Worm (Caenorhabditis elegans) whole organism, late embryonic: Measurements from ENCODE around the gene grl-18.

Experiments used
- C08G9.2 ChIP-seq: sonication (generic microtip); optimal IDR thresholded peaks from 2 replicates; lab custom pipeline; 2016; ENCODE audit warnings: mild to moderate bottlenecking, missing genetic modification characterization, moderate library complexity, missing compliant biosample characterization
- C38D4.7 ChIP-seq: fragments of 200-800 bp; sonication (Bioruptor generic); optimal IDR thresholded peaks from 2 replicates; lab custom pipeline; 2018; ENCODE audit warnings: mild to moderate bottlenecking, missing genetic modification characterization, moderate library complexity, missing compliant biosample characterization
- K02D7.2 ChIP-seq: sonication (generic microtip); optimal IDR thresholded peaks from 2 replicates; lab custom pipeline; 2017; ENCODE audit warnings: mild to moderate bottlenecking, missing genetic modification characterization, missing compliant biosample characterization
- T23F11.4 ChIP-seq: fragments of 200-800 bp; sonication (Bioruptor generic); optimal IDR thresholded peaks from 2 replicates; lab custom pipeline; 2018; ENCODE audit warnings: mild to moderate bottlenecking, missing genetic modification characterization, missing compliant biosample characterization
- Y22D7AL.16 ChIP-seq: sonication (generic microtip); optimal IDR thresholded peaks from 2 replicates; lab custom pipeline; 2016; ENCODE audit warnings: missing genetic modification characterization, missing compliant biosample characterization
- ceh-2 ChIP-seq: sonication (generic microtip); optimal IDR thresholded peaks from 2 replicates; lab custom pipeline; 2016; ENCODE audit warnings: missing genotype, missing genetic modification characterization, missing compliant biosample characterization
- ceh-31 ChIP-seq: sonication (generic microtip); optimal IDR thresholded peaks from 2 replicates; lab custom pipeline; 2016; ENCODE audit warnings: missing genetic modification characterization, missing compliant biosample characterization
- ceh-48 ChIP-seq: sonication (generic microtip); optimal IDR thresholded peaks from 2 replicates; lab custom pipeline; 2016; ENCODE audit warnings: missing genetic modification characterization, inconsistent platforms, missing compliant biosample characterization
- ceh-6 ChIP-seq: fragments of 200-800 bp; sonication (Bioruptor generic); optimal IDR thresholded peaks from 2 replicates; lab custom pipeline; 2018; ENCODE audit warnings: mild to moderate bottlenecking, missing genetic modification characterization, missing compliant biosample characterization
- dmd-4 ChIP-seq: sonication (generic microtip); optimal IDR thresholded peaks from 2 replicates; lab custom pipeline; 2016; ENCODE audit warnings: borderline replicate concordance, missing genetic modification characterization, missing compliant biosample characterization
- elt-2 ChIP-seq: sonication (generic microtip); optimal IDR thresholded peaks from 2 replicates; lab custom pipeline; 2016; ENCODE audit warnings: missing genetic modification reagents, missing genetic modification characterization, missing compliant biosample characterization
- fax-1 ChIP-seq: sonication (generic microtip); optimal IDR thresholded peaks from 2 replicates; lab custom pipeline; 2016; ENCODE audit warnings: missing genotype, missing genetic modification characterization, missing compliant biosample characterization
- fkh-10 ChIP-seq: fragments of 150-350 bp; optimal IDR thresholded peaks from 2 replicates; lab custom pipeline; 2014; ENCODE audit warnings: missing biosample characterization, missing genetic modification reagents, missing genetic modification characterization
- gmeb-2 ChIP-seq: sonication (generic microtip); optimal IDR thresholded peaks from 2 replicates; lab custom pipeline; 2016; ENCODE audit warnings: missing genetic modification characterization, inconsistent platforms, missing compliant biosample characterization
- hlh-30 ChIP-seq: sonication (generic microtip); optimal IDR thresholded peaks from 2 replicates; lab custom pipeline; 2017; ENCODE audit warnings: antibody characterized with exemption, missing genetic modification characterization, missing compliant biosample characterization; ENCODE audit not compliant: insufficient read depth
- hlh-6 ChIP-seq: sonication (generic microtip); optimal IDR thresholded peaks from 2 replicates; lab custom pipeline; 2016; ENCODE audit warnings: missing genotype, missing genetic modification characterization, missing compliant biosample characterization
- hlh-8 ChIP-seq: sonication (generic microtip); optimal IDR thresholded peaks from 2 replicates; lab custom pipeline; 2016; ENCODE audit warnings: missing genotype, missing genetic modification characterization, missing compliant biosample characterization
- lim-6 ChIP-seq: sonication (generic microtip); optimal IDR thresholded peaks from 2 replicates; lab custom pipeline; 2016; ENCODE audit warnings: missing genetic modification characterization, missing compliant biosample characterization
- madf-2 ChIP-seq: sonication (generic microtip); optimal IDR thresholded peaks from 2 replicates; lab custom pipeline; 2017; ENCODE audit warnings: missing genetic modification characterization, missing compliant biosample characterization
- nfya-1 ChIP-seq: sonication (generic microtip); optimal IDR thresholded peaks from 2 replicates; lab custom pipeline; 2017; ENCODE audit warnings: missing genetic modification characterization, mild to moderate bottlenecking, missing compliant biosample characterization, antibody characterized with exemption, moderate library complexity
- nhr-11 ChIP-seq: fragments of 150-350 bp; optimal IDR thresholded peaks from 2 replicates; lab custom pipeline; 2014; ENCODE audit warnings: missing biosample characterization, missing genetic modification characterization
- pat-9 ChIP-seq: fragments of 200-800 bp; sonication (Bioruptor generic); optimal IDR thresholded peaks from 2 replicates; lab custom pipeline; 2018; ENCODE audit warnings: mild to moderate bottlenecking, missing genetic modification characterization, moderate library complexity, missing compliant biosample characterization
- pax-1 ChIP-seq: fragments of 150-350 bp; optimal IDR thresholded peaks from 2 replicates; lab custom pipeline; 2014; ENCODE audit warnings: missing biosample characterization, missing genetic modification characterization
- pha-4 ChIP-seq: fragments of 150-350 bp; optimal IDR thresholded peaks from 2 replicates; lab custom pipeline; 2018; ENCODE audit warnings: missing biosample characterization, missing genetic modification reagents, missing genetic modification characterization
- rnt-1 ChIP-seq: sonication (generic microtip); optimal IDR thresholded peaks from 2 replicates; lab custom pipeline; 2016; ENCODE audit warnings: missing genetic modification characterization, missing compliant biosample characterization
- sdc-2 ChIP-seq: sonication (generic microtip); optimal IDR thresholded peaks from 2 replicates; lab custom pipeline; 2016; ENCODE audit warnings: missing genotype, missing genetic modification characterization, missing compliant biosample characterization
- sox-2 ChIP-seq: fragments of 200-800 bp; sonication (Bioruptor generic); IDR thresholded peaks from 2 replicates; pipeline ENCODE4 v1.3.6; 2022; ENCODE audit warnings: missing genetic modification reagents, missing genetic modification characterization, missing compliant biosample characterization
- syd-9 ChIP-seq: sonication (generic microtip); optimal IDR thresholded peaks from 2 replicates; lab custom pipeline; 2016; ENCODE audit warnings: mild to moderate bottlenecking, missing genetic modification characterization, moderate library complexity, missing compliant biosample characterization
- tbx-2 ChIP-seq: sonication (generic microtip); optimal IDR thresholded peaks from 2 replicates; lab custom pipeline; 2016; ENCODE audit warnings: missing genetic modification characterization, missing compliant biosample characterization
- tbx-7 ChIP-seq: sonication (generic microtip); optimal IDR thresholded peaks from 2 replicates; lab custom pipeline; 2016; ENCODE audit warnings: missing genotype, missing genetic modification characterization, missing compliant biosample characterization
- ttx-3 ChIP-seq: sonication (generic microtip); optimal IDR thresholded peaks from 2 replicates; lab custom pipeline; 2016; ENCODE audit warnings: missing genetic modification reagents, missing genetic modification characterization, missing compliant biosample characterization
- unc-86 ChIP-seq: sonication (generic microtip); optimal IDR thresholded peaks from 2 replicates; lab custom pipeline; 2016; ENCODE audit warnings: missing genetic modification characterization, missing compliant biosample characterization
- ztf-16 ChIP-seq: sonication (generic microtip); optimal IDR thresholded peaks from 2 replicates; lab custom pipeline; 2017; ENCODE audit warnings: missing genetic modification characterization, missing compliant biosample characterization

grl-18 gene

DNA sequence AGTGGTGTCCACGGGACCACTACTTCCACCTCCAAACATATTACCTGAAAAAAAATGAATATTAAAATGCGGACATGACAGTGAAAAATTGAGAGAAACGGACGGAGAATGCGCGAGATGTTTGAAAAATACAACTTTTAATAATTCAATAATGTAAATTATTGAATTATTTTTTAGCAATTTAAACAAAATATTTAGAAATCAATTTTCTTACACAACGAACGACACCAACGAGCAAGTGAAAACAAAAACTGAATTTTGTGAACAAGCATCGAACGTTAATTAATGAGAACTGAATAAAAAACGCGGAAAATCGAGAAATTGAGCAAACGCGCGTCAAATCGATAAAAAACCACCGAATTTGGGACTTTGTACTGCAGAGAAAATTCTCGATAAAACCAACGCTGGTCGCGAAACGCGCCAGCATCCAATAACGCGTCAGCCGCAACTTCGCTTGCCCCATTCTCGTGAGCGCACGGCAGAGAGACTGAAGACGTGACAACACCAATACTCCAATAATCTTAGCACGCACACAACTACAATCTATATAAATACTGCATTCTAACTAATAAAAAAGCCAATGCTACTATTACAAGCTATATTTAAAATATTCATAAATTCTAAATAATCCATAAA is 16.3 kb upstream of the grl-18 start, which contains the start of the genes dnj-19 and nhr-47 (continued):
- TF ChIP-seq nhr-11 (tag; lab: Kevin White, UChicago) (no peak), elt-2 (tag; lab: Kevin White, UChicago) (peak; percentile 74), ceh-48 (tag; lab: Kevin White, UChicago) (peak; percentile 88)

DNA sequence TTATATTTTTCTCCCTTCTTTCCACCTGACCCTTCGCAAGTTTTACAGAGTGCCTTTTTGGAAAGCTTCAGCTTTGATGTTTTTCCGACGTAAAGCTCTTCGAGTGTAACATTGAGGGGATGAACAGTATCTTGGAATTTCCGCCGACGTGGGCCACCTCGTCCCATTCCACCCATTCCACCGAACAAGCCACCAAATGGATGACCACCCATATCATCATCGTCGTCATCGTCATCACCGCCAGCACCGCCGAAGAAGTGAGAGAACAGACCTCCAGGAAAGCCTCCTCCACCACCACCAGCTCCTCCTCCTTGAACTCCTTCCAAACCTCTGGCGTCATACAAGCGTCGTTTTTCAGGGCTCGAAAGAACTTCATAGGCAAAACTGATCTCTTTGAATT is 15.6 kb upstream of the grl-18 start:
- no peak for TF ChIP-seq C38D4.7 (GFP tag; lab: Kevin White, UChicago)
- TF ChIP-seq ceh-31, result no peak
- TF ChIP-seq T23F11.4 (GFP tag; lab: Kevin White, UChicago), result no peak
- TF ChIP-seq pax-1 (tag; lab: Kevin White, UChicago), result no peak
- no peak for TF ChIP-seq ceh-6 (GFP tag; lab: Kevin White, UChicago)
- TF ChIP-seq hlh-6 (tag; lab: Kevin White, UChicago), result no peak
- no peak for TF ChIP-seq sdc-2 (tag; lab: Kevin White, UChicago)
- TF ChIP-seq tbx-2 (tag; lab: Kevin White, UChicago), result no peak
- no peak for TF ChIP-seq pha-4 (tag; lab: Kevin White, UChicago)
- no peak for TF ChIP-seq fkh-10 (GFP tag; lab: Kevin White, UChicago)
- TF ChIP-seq hlh-30 (tag; lab: Kevin White, UChicago), result no peak

DNA sequence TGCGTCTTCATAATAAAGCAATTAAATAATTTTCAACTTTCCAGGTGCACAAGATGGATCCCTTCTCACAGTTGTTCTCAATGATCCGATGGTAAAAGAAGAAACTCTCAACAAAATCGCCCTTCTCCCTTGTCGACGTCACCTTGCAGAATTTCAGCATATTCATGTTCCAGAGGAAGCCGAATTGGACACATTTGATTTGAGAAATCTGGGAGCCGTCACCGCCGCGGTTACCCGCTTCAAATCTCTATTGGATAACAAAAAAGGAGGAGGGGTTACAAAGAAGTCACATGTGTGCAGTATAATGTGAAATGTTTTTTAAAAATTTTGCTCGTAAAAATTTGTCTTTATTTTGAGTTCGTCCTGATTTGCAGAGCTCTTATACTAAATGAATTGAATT is 14.0 kb upstream of the grl-18 start:
- no peak for TF ChIP-seq madf-2 (tag; lab: Kevin White, UChicago)
- TF ChIP-seq dmd-4, result no peak
- no peak for TF ChIP-seq hlh-8
- no peak for TF ChIP-seq ztf-16 (tag; lab: Kevin White, UChicago)
- TF ChIP-seq rnt-1 (tag; lab: Kevin White, UChicago), result no peak
- TF ChIP-seq K02D7.2 (tag; lab: Kevin White, UChicago), result no peak

DNA sequence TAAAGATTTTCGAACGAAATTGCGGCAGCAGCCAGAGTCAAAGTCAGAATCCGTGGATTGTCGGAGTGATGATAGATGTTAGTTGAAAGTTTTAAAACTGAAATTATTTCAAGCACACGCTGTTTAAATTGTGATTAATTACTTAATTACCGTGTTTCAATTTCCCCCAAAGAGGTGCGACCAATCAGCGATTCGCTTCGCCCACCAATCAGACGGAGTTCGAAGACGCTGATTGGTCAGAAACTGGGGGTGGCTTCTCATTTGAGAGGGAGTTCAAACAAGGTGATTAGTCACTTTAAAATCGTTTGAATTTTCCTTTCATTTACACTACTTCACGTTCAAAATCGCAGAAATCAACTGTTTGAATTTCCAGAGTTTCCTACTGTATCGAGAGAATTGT is 10.8 kb upstream of the grl-18 start:
- TF ChIP-seq nfya-1 (peak; percentile 66), ceh-2 (tag; lab: Kevin White, UChicago) (no peak)

DNA sequence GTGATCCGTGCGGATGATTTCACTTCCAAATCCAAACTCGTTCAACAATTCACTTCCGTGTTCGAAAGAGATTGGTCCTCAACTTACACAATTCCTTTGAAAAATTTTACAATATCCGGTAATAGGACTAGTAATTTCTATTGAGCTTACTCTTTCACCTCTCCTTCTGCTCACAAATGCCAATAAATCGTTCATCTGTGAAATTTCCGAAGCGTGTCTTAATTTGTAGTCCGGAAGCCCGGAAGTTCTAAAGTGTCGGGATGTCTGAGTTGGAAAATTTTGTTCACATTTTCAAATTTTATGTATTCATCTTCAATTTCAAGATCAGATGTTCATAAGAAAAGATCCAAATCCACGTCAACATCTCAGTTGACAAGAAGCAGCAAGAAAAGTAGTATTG is 4.8 kb upstream of the grl-18 start, which contains the start of gene T05C3.2:
T05C3.2 (plus strand) TSS at position 301 of the 400 bp plus-strand sequence.
- TF ChIP-seq pat-9 (no peak), madf-2 (tag; lab: Kevin White, UChicago) (no peak)

DNA sequence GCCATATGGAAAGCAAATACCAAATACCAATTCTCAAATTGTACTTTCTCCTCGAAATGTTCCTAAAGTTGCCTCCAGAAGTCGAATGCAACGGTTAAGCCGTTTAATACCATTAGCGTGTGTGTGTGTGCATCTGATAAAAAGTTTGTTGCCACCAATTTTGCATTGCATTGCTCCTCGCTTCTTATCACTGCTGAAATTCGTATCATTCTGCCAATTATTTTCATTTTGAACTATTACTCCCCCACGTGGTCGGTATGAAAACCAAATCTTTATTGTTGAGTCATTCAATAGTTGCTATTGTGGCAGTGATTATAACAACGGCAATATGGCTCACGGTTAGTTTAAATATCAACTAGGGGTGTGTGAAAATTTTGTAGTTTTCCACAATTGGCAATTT is 1.5 kb upstream of the grl-18 start, which contains the start of gene T05C3.6:
T05C3.6 (plus strand) TSS at position 241 of the 400 bp plus-strand sequence.
- TF ChIP-seq dmd-4 (no peak), unc-86 (tag; lab: Kevin White, UChicago) (no peak), gmeb-2 (tag; lab: Kevin White, UChicago) (no peak), lim-6 (tag; lab: Kevin White, UChicago) (no peak), C08G9.2 (no peak), Y22D7AL.16 (tag; lab: Kevin White, UChicago) (no peak), syd-9 (no peak), ztf-16 (tag; lab: Kevin White, UChicago) (no peak), sox-2 (GFP tag; lab: Robert Waterston, UW) (no peak)
- TF ChIP-seq, all 69 proteins: peak for 0

DNA sequence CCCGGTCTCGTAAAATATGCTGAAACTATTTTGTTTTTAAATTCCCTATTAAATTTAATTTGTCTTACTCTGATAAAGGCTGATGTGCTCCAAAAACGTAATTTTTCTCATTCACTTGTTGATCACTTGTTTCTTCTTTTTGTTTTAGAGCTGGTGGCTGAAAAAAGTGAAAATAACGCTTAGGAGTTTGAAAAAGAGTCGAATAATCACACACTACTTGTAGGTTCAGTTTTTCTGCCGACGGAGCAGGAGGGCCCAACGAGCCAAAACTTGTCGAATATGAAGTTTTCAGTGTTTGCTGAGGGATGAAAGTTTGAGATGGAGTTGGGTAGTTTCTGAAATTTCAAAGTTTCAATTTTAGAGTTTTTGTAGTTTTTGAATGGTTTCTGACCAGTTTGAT is 1.5 kb downstream of the grl-18 start:
- TF ChIP-seq fax-1, result no peak
- no peak for TF ChIP-seq C38D4.7 (GFP tag; lab: Kevin White, UChicago)
- TF ChIP-seq ttx-3 (tag; lab: Kevin White, UChicago), result no peak
- no peak for TF ChIP-seq tbx-7 (tag; lab: Kevin White, UChicago)
